Worm (Caenorhabditis elegans) whole organism, late embryonic: Measurements from ENCODE around the gene clec-145.

ENCODE experiments used
- K02D7.2 ChIP-seq: sonication (generic microtip); optimal IDR thresholded peaks from 2 replicates; lab custom pipeline; 2017; ENCODE audit warnings: mild to moderate bottlenecking, missing genetic modification characterization, missing compliant biosample characterization
- K09A11.1 ChIP-seq: sonication (generic microtip); optimal IDR thresholded peaks from 2 replicates; lab custom pipeline; 2017; ENCODE audit warnings: antibody characterized with exemption, mild to moderate bottlenecking, missing genetic modification characterization, missing compliant biosample characterization; ENCODE audit not compliant: insufficient read depth
- Y22D7AL.16 ChIP-seq: sonication (generic microtip); optimal IDR thresholded peaks from 2 replicates; lab custom pipeline; 2016; ENCODE audit warnings: missing genetic modification characterization, missing compliant biosample characterization
- ahr-1 ChIP-seq: sonication (generic microtip); optimal IDR thresholded peaks from 2 replicates; lab custom pipeline; 2016; ENCODE audit warnings: missing genetic modification characterization, missing compliant biosample characterization
- ama-1 ChIP-seq: fragments of 150-350 bp; optimal IDR thresholded peaks from 2 replicates; lab custom pipeline; 2014
- ceh-14 ChIP-seq: sonication (generic microtip); optimal IDR thresholded peaks from 2 replicates; lab custom pipeline; 2016; ENCODE audit warnings: missing genotype, missing genetic modification characterization, missing compliant biosample characterization
- ceh-18 ChIP-seq: sonication (generic microtip); optimal IDR thresholded peaks from 2 replicates; lab custom pipeline; 2016; ENCODE audit warnings: missing genetic modification characterization, missing compliant biosample characterization
- ceh-19 ChIP-seq: fragments of 200-800 bp; sonication (Bioruptor generic); optimal IDR thresholded peaks from 2 replicates; lab custom pipeline; 2018; ENCODE audit warnings: mild to moderate bottlenecking, missing genetic modification characterization, missing compliant biosample characterization
- ceh-22 ChIP-seq: sonication (generic microtip); optimal IDR thresholded peaks from 2 replicates; lab custom pipeline; 2017; ENCODE audit warnings: missing biosample characterization, missing genetic modification characterization
- ceh-31 ChIP-seq: sonication (generic microtip); optimal IDR thresholded peaks from 2 replicates; lab custom pipeline; 2016; ENCODE audit warnings: missing genetic modification characterization, missing compliant biosample characterization
- ceh-45 ChIP-seq: fragments of 200-800 bp; sonication (Bioruptor generic); IDR thresholded peaks from 2 replicates; pipeline ENCODE4 v1.3.6; 2022; ENCODE audit warnings: missing genetic modification reagents, missing genetic modification characterization, missing compliant biosample characterization
- ceh-6 ChIP-seq: fragments of 200-800 bp; sonication (Bioruptor generic); optimal IDR thresholded peaks from 2 replicates; lab custom pipeline; 2018; ENCODE audit warnings: mild to moderate bottlenecking, missing genetic modification characterization, missing compliant biosample characterization
- che-1 ChIP-seq: sonication (generic microtip); optimal IDR thresholded peaks from 2 replicates; lab custom pipeline; 2016; ENCODE audit warnings: mild to moderate bottlenecking, missing genetic modification characterization, missing compliant biosample characterization
- dmd-4 ChIP-seq: sonication (generic microtip); optimal IDR thresholded peaks from 2 replicates; lab custom pipeline; 2016; ENCODE audit warnings: borderline replicate concordance, missing genetic modification characterization, missing compliant biosample characterization
- elt-2 ChIP-seq: sonication (generic microtip); optimal IDR thresholded peaks from 2 replicates; lab custom pipeline; 2016; ENCODE audit warnings: missing genetic modification reagents, missing genetic modification characterization, missing compliant biosample characterization
- elt-4 ChIP-seq: sonication (generic microtip); optimal IDR thresholded peaks from 2 replicates; lab custom pipeline; 2016; ENCODE audit warnings: missing genetic modification characterization, missing compliant biosample characterization
- ets-4 ChIP-seq: sonication (generic microtip); optimal IDR thresholded peaks from 2 replicates; lab custom pipeline; 2016; ENCODE audit warnings: missing genetic modification characterization, missing compliant biosample characterization
- eyg-1 ChIP-seq: sonication (generic microtip); optimal IDR thresholded peaks from 2 replicates; lab custom pipeline; 2016; ENCODE audit warnings: missing genotype, missing genetic modification characterization, missing compliant biosample characterization
- fax-1 ChIP-seq: sonication (generic microtip); optimal IDR thresholded peaks from 2 replicates; lab custom pipeline; 2016; ENCODE audit warnings: missing genotype, missing genetic modification characterization, missing compliant biosample characterization
- fkh-6 ChIP-seq: sonication (generic microtip); optimal IDR thresholded peaks from 2 replicates; lab custom pipeline; 2016; ENCODE audit warnings: missing genetic modification characterization, missing compliant biosample characterization
- hlh-15 ChIP-seq: sonication (generic microtip); optimal IDR thresholded peaks from 2 replicates; lab custom pipeline; 2016; ENCODE audit warnings: missing genetic modification characterization, missing compliant biosample characterization
- hlh-30 ChIP-seq: sonication (generic microtip); optimal IDR thresholded peaks from 2 replicates; lab custom pipeline; 2017; ENCODE audit warnings: antibody characterized with exemption, missing genetic modification characterization, missing compliant biosample characterization; ENCODE audit not compliant: insufficient read depth
- hlh-6 ChIP-seq: sonication (generic microtip); optimal IDR thresholded peaks from 2 replicates; lab custom pipeline; 2016; ENCODE audit warnings: missing genotype, missing genetic modification characterization, missing compliant biosample characterization
- hlh-8 ChIP-seq: sonication (generic microtip); optimal IDR thresholded peaks from 2 replicates; lab custom pipeline; 2016; ENCODE audit warnings: missing genotype, missing genetic modification characterization, missing compliant biosample characterization
- lim-6 ChIP-seq: sonication (generic microtip); optimal IDR thresholded peaks from 2 replicates; lab custom pipeline; 2016; ENCODE audit warnings: missing genetic modification characterization, missing compliant biosample characterization
- nhr-11 ChIP-seq: fragments of 150-350 bp; optimal IDR thresholded peaks from 2 replicates; lab custom pipeline; 2014; ENCODE audit warnings: missing biosample characterization, missing genetic modification characterization
- nhr-232 ChIP-seq: sonication (generic microtip); optimal IDR thresholded peaks from 2 replicates; lab custom pipeline; 2016; ENCODE audit warnings: missing genetic modification characterization, missing compliant biosample characterization
- odd-2 ChIP-seq: sonication (generic microtip); optimal IDR thresholded peaks from 2 replicates; lab custom pipeline; 2017; ENCODE audit warnings: antibody characterized with exemption, mild to moderate bottlenecking, missing genetic modification characterization, missing compliant biosample characterization
- pax-1 ChIP-seq: fragments of 150-350 bp; optimal IDR thresholded peaks from 2 replicates; lab custom pipeline; 2014; ENCODE audit warnings: missing biosample characterization, missing genetic modification characterization
- pha-2 ChIP-seq: sonication (generic microtip); optimal IDR thresholded peaks from 2 replicates; lab custom pipeline; 2017; ENCODE audit warnings: mild to moderate bottlenecking, missing genetic modification characterization, missing compliant biosample characterization
- ref-2 ChIP-seq: sonication (generic microtip); optimal IDR thresholded peaks from 2 replicates; lab custom pipeline; 2016; ENCODE audit warnings: missing genetic modification characterization, missing compliant biosample characterization
- rnt-1 ChIP-seq: sonication (generic microtip); optimal IDR thresholded peaks from 2 replicates; lab custom pipeline; 2016; ENCODE audit warnings: missing genetic modification characterization, missing compliant biosample characterization
- sox-4 ChIP-seq: sonication (generic microtip); optimal IDR thresholded peaks from 2 replicates; lab custom pipeline; 2017; ENCODE audit warnings: mild to moderate bottlenecking, missing genetic modification characterization, inconsistent platforms, missing compliant biosample characterization
- tbx-7 ChIP-seq: sonication (generic microtip); optimal IDR thresholded peaks from 2 replicates; lab custom pipeline; 2016; ENCODE audit warnings: missing genotype, missing genetic modification characterization, missing compliant biosample characterization
- ttx-3 ChIP-seq: sonication (generic microtip); optimal IDR thresholded peaks from 2 replicates; lab custom pipeline; 2016; ENCODE audit warnings: missing genetic modification reagents, missing genetic modification characterization, missing compliant biosample characterization
- unc-3 ChIP-seq, 2 experiments: fragments of 200-800 bp in 1 of 2; sonication (Bioruptor generic) in 1 of 2; sonication (generic microtip) in 1 of 2; conservative IDR thresholded peaks in 1 of 2; optimal IDR thresholded peaks in 1 of 2; 2 replicates each; pipeline versions ENCODE4 v1.3.6 to Lab custom; 2016 to 2022; ENCODE audit warnings: missing compliant biosample characterization in 2 of 2, missing genetic modification characterization in 2 of 2, missing genetic modification reagents in 1 of 2
- unc-55 ChIP-seq: sonication (generic microtip); optimal IDR thresholded peaks from 2 replicates; lab custom pipeline; 2017; ENCODE audit warnings: missing biosample characterization, missing genetic modification reagents, missing genetic modification characterization
- ztf-16 ChIP-seq: sonication (generic microtip); optimal IDR thresholded peaks from 2 replicates; lab custom pipeline; 2017; ENCODE audit warnings: missing genetic modification characterization, missing compliant biosample characterization

Gene clec-145

ce11 chrII:13614516-13614915 lies 24.2 kb upstream of the clec-145 start:
- no peak for TF ChIP-seq ceh-14 (tag; lab: Kevin White, UChicago)

DNA sequence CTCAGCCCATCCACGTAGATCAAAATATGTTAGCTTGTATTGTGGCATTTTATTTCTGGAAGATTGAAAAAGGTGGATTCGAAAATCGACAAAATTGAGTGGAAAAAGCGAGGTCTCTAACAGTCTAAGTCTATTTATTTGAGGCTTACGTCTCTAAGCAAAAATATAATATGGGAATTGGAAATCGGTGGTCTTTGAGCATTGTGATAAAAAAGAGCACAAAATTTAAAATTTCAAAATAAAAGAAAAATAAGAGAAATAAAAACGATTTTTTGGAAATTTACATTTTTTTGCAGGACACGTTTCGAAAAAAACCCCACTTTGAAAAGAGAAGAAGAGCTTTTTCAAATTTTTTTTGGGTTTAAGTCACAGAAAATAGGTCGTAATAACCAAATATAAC lies 22.7 kb upstream of the clec-145 start, which contains the start of gene gst-15:
Gene gst-15 (minus strand): TSS at position 101 of the 400 bp plus-strand sequence.
- TF ChIP-seq ceh-31 (tag; lab: Kevin White, UChicago) (no peak), hlh-6 (tag; lab: Kevin White, UChicago) (no peak)

DNA sequence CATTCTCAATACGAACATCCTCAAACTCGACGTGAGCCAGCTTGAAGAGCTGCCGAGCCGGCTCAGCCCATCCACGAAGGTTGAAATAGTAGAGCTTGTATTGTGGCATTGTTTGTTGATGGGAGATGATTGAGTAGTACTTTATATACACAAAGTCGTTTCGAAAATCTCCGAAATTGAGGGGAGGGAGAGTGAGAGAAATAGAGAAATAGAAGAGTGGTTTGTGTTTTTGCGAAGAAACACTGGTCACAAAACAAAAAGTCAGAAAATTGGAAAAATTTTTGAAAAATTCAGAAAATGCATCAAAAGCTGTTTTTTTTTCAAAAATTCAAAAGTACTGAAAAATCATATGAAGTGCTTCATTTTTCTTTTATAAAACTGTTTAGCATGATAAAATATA lies 20.8 kb upstream of the clec-145 start, which contains the start of gene gst-24:
Gene gst-24 (minus strand): TSS at position 181 of the 400 bp plus-strand sequence.
- TF ChIP-seq ceh-19 (GFP tag; lab: Kevin White, UChicago) (no peak), ets-4 (tag; lab: Kevin White, UChicago) (no peak), unc-3 (GFP tag; conservative IDR thresholded peaks at IDR 0.05; lab: Robert Waterston, UW) (no peak), unc-3 (tag; optimal IDR thresholded peaks at IDR 0.05; lab: Kevin White, UChicago) (no peak), tbx-7 (tag; lab: Kevin White, UChicago) (no peak), hlh-8 (tag; lab: Kevin White, UChicago) (no peak), K02D7.2 (tag; lab: Kevin White, UChicago) (no peak), sox-4 (no peak), ztf-16 (tag; lab: Kevin White, UChicago) (no peak), ahr-1 (tag; lab: Kevin White, UChicago) (no peak), fkh-6 (tag; lab: Kevin White, UChicago) (no peak), ref-2 (tag; lab: Kevin White, UChicago) (no peak), hlh-15 (tag; lab: Kevin White, UChicago) (no peak), hlh-30 (tag; lab: Kevin White, UChicago) (no peak), fax-1 (tag; lab: Kevin White, UChicago) (no peak), lim-6 (tag; lab: Kevin White, UChicago) (no peak), pax-1 (no peak), ceh-6 (GFP tag; lab: Kevin White, UChicago) (no peak), odd-2 (no peak), unc-55 (GFP tag; lab: Kevin White, UChicago) (no peak)

ce11 chrII:13609655-13610054 lies 19.3 kb upstream of the clec-145 start, which contains the start of gene gst-20:
Gene gst-20, minus strand, starts transcription at chrII:13609824.
- no peak for TF ChIP-seq che-1 (tag; lab: Kevin White, UChicago)
- TF ChIP-seq nhr-11 (tag; lab: Kevin White, UChicago): no peak
- no peak for TF ChIP-seq dmd-4 (tag; lab: Kevin White, UChicago)
- no peak for TF ChIP-seq ceh-45 (GFP tag; lab: Robert Waterston, UW)
- TF ChIP-seq hlh-30 (tag; lab: Kevin White, UChicago): no peak
- no peak for TF ChIP-seq Y22D7AL.16 (tag; lab: Kevin White, UChicago)
- TF ChIP-seq rnt-1 (tag; lab: Kevin White, UChicago): peak; percentile 59
- TF ChIP-seq unc-55 (GFP tag; lab: Kevin White, UChicago): peak; percentile 10
- TF ChIP-seq ttx-3: no peak
- TF ChIP-seq ama-1 (lab: Kevin White, UChicago): no peak
- TF ChIP-seq nhr-232 (tag; lab: Kevin White, UChicago): no peak
- no peak for TF ChIP-seq ref-2 (tag; lab: Kevin White, UChicago)
- TF ChIP-seq pha-2 (tag; lab: Kevin White, UChicago): no peak
- no peak for TF ChIP-seq elt-4 (tag; lab: Kevin White, UChicago)
- no peak for TF ChIP-seq eyg-1 (tag; lab: Kevin White, UChicago)
- no peak for TF ChIP-seq K02D7.2 (tag; lab: Kevin White, UChicago)
- no peak for TF ChIP-seq ceh-31 (tag; lab: Kevin White, UChicago)
- TF ChIP-seq unc-3 (GFP tag; conservative IDR thresholded peaks at IDR 0.05; lab: Robert Waterston, UW): no peak
- no peak for TF ChIP-seq unc-3 (tag; optimal IDR thresholded peaks at IDR 0.05; lab: Kevin White, UChicago)
- TF ChIP-seq K09A11.1: no peak
- TF ChIP-seq ceh-6 (GFP tag; lab: Kevin White, UChicago): no peak
- no peak for TF ChIP-seq ceh-22
- peak; percentile 10 for TF ChIP-seq elt-2 (tag; lab: Kevin White, UChicago)
- TF ChIP-seq ceh-18 (tag; lab: Kevin White, UChicago): no peak
